Worm (Caenorhabditis elegans): ENCODE data around the gene C26B9.6.
A peak's percentile ranks its signal among the peaks of the same experiment; 100 is the strongest.

The C26B9.6 gene

ce11 chrX:5337959-5338358 lies 2.7 kb upstream of the C26B9.6 start, which contains the start of gene C26B9.3:
Gene C26B9.3 (plus strand): TSS chrX:5338301.
- TF ChIP-seq mep-1 (tag; optimal IDR thresholded peaks at IDR 0.05), result peak; percentile 25
- no peak for TF ChIP-seq aha-1 (tag; optimal IDR thresholded peaks at IDR 0.05)
- no peak for TF ChIP-seq nhr-85 (tag)
- TF ChIP-seq blmp-1 (tag; optimal IDR thresholded peaks at IDR 0.05), result peak; percentile 98
- TF ChIP-seq tlp-1 (tag; optimal IDR thresholded peaks at IDR 0.05), result no peak
- no peak for TF ChIP-seq ceh-90 (tag; optimal IDR thresholded peaks at IDR 0.05)
- TF ChIP-seq nhr-77 (tag; optimal IDR thresholded peaks at IDR 0.05), result no peak
- TF ChIP-seq lin-14 (GFP tag; optimal IDR thresholded peaks at IDR 0.05), result peak; percentile 3
- no peak for TF ChIP-seq lin-13 (GFP tag; optimal IDR thresholded peaks at IDR 0.05)
- no peak for TF ChIP-seq egl-13 (tag; optimal IDR thresholded peaks at IDR 0.05)
- TF ChIP-seq ceh-82 (tag; optimal IDR thresholded peaks at IDR 0.05), result no peak

ce11 chrX:5336498-5336897 lies 1.2 kb upstream of the C26B9.6 start:
- TF ChIP-seq lin-15B (tag; optimal IDR thresholded peaks at IDR 0.05), result no peak
- no peak for TF ChIP-seq lir-3 (tag; optimal IDR thresholded peaks at IDR 0.05; ENCODE audit: poor library complexity)
- TF ChIP-seq tbx-2 (tag; optimal IDR thresholded peaks at IDR 0.05), result peak; percentile 55
- TF ChIP-seq lin-35 (GFP tag; optimal IDR thresholded peaks at IDR 0.05), result peak; percentile 25 to 58
- TF ChIP-seq nhr-90 (tag; optimal IDR thresholded peaks at IDR 0.05; ENCODE audit: poor library complexity), result peak; percentile 45
- TF ChIP-seq lin-39 (tag; optimal IDR thresholded peaks at IDR 0.05), result no peak
- TF ChIP-seq fkh-8 (tag; optimal IDR thresholded peaks at IDR 0.05), result peak; percentile 64
- TF ChIP-seq hlh-17 (GFP tag; optimal IDR thresholded peaks at IDR 0.05; ENCODE audit: borderline replicate concordance), result no peak
- no peak for TF ChIP-seq egl-27 (tag; optimal IDR thresholded peaks at IDR 0.05)
- TF ChIP-seq fkh-10 (GFP tag; optimal IDR thresholded peaks at IDR 0.05), result peak; percentile 20
- no peak for TF ChIP-seq unc-30 (tag; optimal IDR thresholded peaks at IDR 0.05)
- TF ChIP-seq ama-1 (optimal IDR thresholded peaks at IDR 0.05), result no peak
- TF ChIP-seq ceh-8 (GFP tag; optimal IDR thresholded peaks at IDR 0.05), result no peak
- no peak for TF ChIP-seq sup-37 (GFP tag; optimal IDR thresholded peaks at IDR 0.05)
- peak; percentile 29 for TF ChIP-seq jun-1 (tag; optimal IDR thresholded peaks at IDR 0.05)
- TF ChIP-seq nhr-71 (tag; optimal IDR thresholded peaks at IDR 0.05), result peak; percentile 74
- TF ChIP-seq ceh-88 (GFP tag; IDR thresholded peaks at IDR 0.05), result no peak
- peak; percentile 12 for TF ChIP-seq egl-13 (tag; optimal IDR thresholded peaks at IDR 0.05)
- TF ChIP-seq nhr-20 (tag; optimal IDR thresholded peaks at IDR 0.05), result peak; percentile 64
- peak in 1 of 2 experiments; percentile 83 for TF ChIP-seq mdl-1 (tag; optimal IDR thresholded peaks at IDR 0.05)
- peak; percentile 53 for TF ChIP-seq rnt-1 (tag; optimal IDR thresholded peaks at IDR 0.05)
- peak; percentile 67 for TF ChIP-seq snu-23 (GFP tag; optimal IDR thresholded peaks at IDR 0.05)
- no peak for TF ChIP-seq irx-1 (tag; optimal IDR thresholded peaks at IDR 0.05)
- peak; percentile 90 for TF ChIP-seq lin-14 (GFP tag; optimal IDR thresholded peaks at IDR 0.05)
- TF ChIP-seq nhr-77 (tag; optimal IDR thresholded peaks at IDR 0.05), result no peak
- TF ChIP-seq aly-2 (tag; optimal IDR thresholded peaks at IDR 0.05), result no peak
- TF ChIP-seq hlh-4 (tag; optimal IDR thresholded peaks at IDR 0.05), result no peak
- TF ChIP-seq nhr-237 (tag; optimal IDR thresholded peaks at IDR 0.05), result no peak
- no peak for TF ChIP-seq nhr-28 (tag; optimal IDR thresholded peaks at IDR 0.05)
- peak; percentile 25 for TF ChIP-seq hpl-2 (GFP tag; optimal IDR thresholded peaks at IDR 0.05)
- TF ChIP-seq sptf-1 (tag; optimal IDR thresholded peaks at IDR 0.05), result no peak
- TF ChIP-seq elt-2 (tag; optimal IDR thresholded peaks at IDR 0.05), result no peak
- peak; percentile 8 for TF ChIP-seq snpc-4 (tag; optimal IDR thresholded peaks at IDR 0.05)
- peak; percentile 44 to 61 for TF ChIP-seq lsy-2 (tag; optimal IDR thresholded peaks at IDR 0.05)
- peak; percentile 29 for TF ChIP-seq skn-1 (tag; optimal IDR thresholded peaks at IDR 0.05)
- no peak for TF ChIP-seq pqm-1 (tag; optimal IDR thresholded peaks at IDR 0.05)
- TF ChIP-seq nhr-85 (tag), result no peak
- TF ChIP-seq pax-3 (tag; optimal IDR thresholded peaks at IDR 0.05), result no peak
- TF ChIP-seq isw-1 (GFP tag; IDR thresholded peaks at IDR 0.05), result peak; percentile 37
- TF ChIP-seq nhr-12 (tag; optimal IDR thresholded peaks at IDR 0.05), result no peak
- peak in 1 of 3 experiments; percentile 24 for TF ChIP-seq dpl-1 (GFP tag; optimal IDR thresholded peaks at IDR 0.05)
- TF ChIP-seq efl-1 (optimal IDR thresholded peaks at IDR 0.05), result peak in 1 of 2 experiments; percentile 48
- TF ChIP-seq efl-1 (GFP tag; optimal IDR thresholded peaks at IDR 0.05 in 1 of 2), result peak; percentile 2 to 20
- TF ChIP-seq ces-1 (GFP tag; optimal IDR thresholded peaks at IDR 0.05), result no peak
- TF ChIP-seq nhr-19 (GFP tag; conservative IDR thresholded peaks at IDR 0.05), result peak; percentile 21; the same call in 1 of the 2 replicates
- TF ChIP-seq blmp-1 (tag; optimal IDR thresholded peaks at IDR 0.05), result peak; percentile 63
